Worm (Caenorhabditis elegans) whole organism, L3 larva: ENCODE data around the gene col-40.

ENCODE experiments used
- R02D3.7 ChIP-seq: fragments of 150-350 bp; optimal IDR thresholded peaks from 2 replicates; lab custom pipeline; 2014; ENCODE audit warnings: missing biosample characterization, missing genetic modification characterization
- aly-2 ChIP-seq: fragments of 150-350 bp; optimal IDR thresholded peaks from 2 replicates; lab custom pipeline; 2014; ENCODE audit warnings: missing biosample characterization, missing genetic modification characterization
- ama-1 ChIP-seq: fragments of 150-350 bp; optimal IDR thresholded peaks from 2 replicates; lab custom pipeline; 2018
- ceh-16 ChIP-seq: sonication (generic microtip); optimal IDR thresholded peaks from 2 replicates; lab custom pipeline; 2017; ENCODE audit warnings: missing biosample characterization, missing genetic modification characterization
- ceh-28 ChIP-seq: fragments of 150-350 bp; optimal IDR thresholded peaks from 2 replicates; lab custom pipeline; 2014; ENCODE audit warnings: missing biosample characterization, missing genetic modification reagents, missing genetic modification characterization
- ceh-82 ChIP-seq: fragments of 150-350 bp; optimal IDR thresholded peaks from 2 replicates; lab custom pipeline; 2014; ENCODE audit warnings: missing biosample characterization, missing genetic modification characterization
- ceh-9 ChIP-seq: sonication (generic microtip); optimal IDR thresholded peaks from 2 replicates; lab custom pipeline; 2018; ENCODE audit warnings: missing biosample characterization, missing genetic modification characterization
- egl-27 ChIP-seq: sonication (generic microtip); optimal IDR thresholded peaks from 4 replicates; lab custom pipeline; 2017; ENCODE audit warnings: missing biosample characterization, missing genetic modification reagents, missing genetic modification characterization
- egl-5 ChIP-seq: fragments of 150-350 bp; optimal IDR thresholded peaks from 2 replicates; lab custom pipeline; 2017; ENCODE audit warnings: missing biosample characterization, missing genetic modification reagents, missing genetic modification characterization, inconsistent platforms
- elt-2 ChIP-seq: sonication (generic microtip); optimal IDR thresholded peaks from 2 replicates; lab custom pipeline; 2016; ENCODE audit warnings: missing genetic modification reagents, mild to moderate bottlenecking, missing genetic modification characterization, missing compliant biosample characterization
- elt-3 ChIP-seq, 3 experiments: fragments of 150-350 bp in 1 of 3; sonication (generic microtip) in 2 of 3; optimal IDR thresholded peaks; 2 replicates in 2 of 3; 4 replicates in 1 of 3; lab custom pipeline; 2014 to 2017; ENCODE audit warnings: missing biosample characterization in 3 of 3, missing genetic modification characterization in 3 of 3
- fkh-10 ChIP-seq: sonication (generic microtip); optimal IDR thresholded peaks from 2 replicates; lab custom pipeline; 2017; ENCODE audit warnings: missing biosample characterization, missing genetic modification reagents, missing genetic modification characterization
- jun-1 ChIP-seq: fragments of 150-350 bp; optimal IDR thresholded peaks from 2 replicates; lab custom pipeline; 2014; ENCODE audit warnings: missing biosample characterization, missing genetic modification reagents, missing genetic modification characterization
- lin-15B ChIP-seq: fragments of 150-350 bp; optimal IDR thresholded peaks from 2 replicates; lab custom pipeline; 2014; ENCODE audit warnings: missing biosample characterization, missing genetic modification characterization
- lin-39 ChIP-seq: fragments of 150-350 bp; optimal IDR thresholded peaks from 2 replicates; lab custom pipeline; 2018; ENCODE audit warnings: missing biosample characterization, missing genetic modification reagents, missing genetic modification characterization
- lsy-12 ChIP-seq: sonication (generic microtip); optimal IDR thresholded peaks from 2 replicates; lab custom pipeline; 2016; ENCODE audit warnings: mild to moderate bottlenecking, missing genetic modification characterization, missing compliant biosample characterization
- mdl-1 ChIP-seq: fragments of 150-350 bp; optimal IDR thresholded peaks from 2 replicates; lab custom pipeline; 2014; ENCODE audit warnings: missing biosample characterization, missing genetic modification characterization
- nfya-1 ChIP-seq: sonication (generic microtip); optimal IDR thresholded peaks from 2 replicates; lab custom pipeline; 2017; ENCODE audit warnings: missing genetic modification characterization, mild to moderate bottlenecking, missing compliant biosample characterization, antibody characterized with exemption, moderate library complexity; ENCODE audit not compliant: insufficient read depth
- nhr-11 ChIP-seq: fragments of 150-350 bp; optimal IDR thresholded peaks from 2 replicates; lab custom pipeline; 2014; ENCODE audit warnings: missing biosample characterization, missing genetic modification characterization
- nhr-12 ChIP-seq: fragments of 150-350 bp; optimal IDR thresholded peaks from 2 replicates; lab custom pipeline; 2014; ENCODE audit warnings: missing biosample characterization, missing genetic modification characterization
- nhr-23 ChIP-seq: fragments of 150-350 bp; optimal IDR thresholded peaks from 2 replicates; lab custom pipeline; 2014; ENCODE audit warnings: missing biosample characterization, missing genetic modification reagents, missing genetic modification characterization
- nhr-237 ChIP-seq: fragments of 150-350 bp; optimal IDR thresholded peaks from 2 replicates; lab custom pipeline; 2014; ENCODE audit warnings: missing biosample characterization, missing genetic modification characterization
- nhr-25 ChIP-seq: sonication (generic microtip); optimal IDR thresholded peaks from 2 replicates; lab custom pipeline; 2017; ENCODE audit warnings: missing biosample characterization, missing genetic modification characterization
- nhr-43 ChIP-seq: sonication (generic microtip); optimal IDR thresholded peaks from 2 replicates; lab custom pipeline; 2016; ENCODE audit warnings: mild to moderate bottlenecking, missing genetic modification characterization, missing compliant biosample characterization; ENCODE audit not compliant: poor library complexity, severe bottlenecking
- nhr-67 ChIP-seq: fragments of 150-350 bp; optimal IDR thresholded peaks from 2 replicates; lab custom pipeline; 2014; ENCODE audit warnings: missing biosample characterization, missing genetic modification characterization
- pha-4 ChIP-seq: fragments of 150-350 bp; optimal IDR thresholded peaks from 2 replicates; lab custom pipeline; 2014; ENCODE audit warnings: missing biosample characterization, missing genetic modification reagents, missing genetic modification characterization
- pqm-1 ChIP-seq: fragments of 150-350 bp; optimal IDR thresholded peaks from 2 replicates; lab custom pipeline; 2017; ENCODE audit warnings: missing biosample characterization, missing genetic modification characterization, inconsistent platforms
- sea-2 ChIP-seq: fragments of 150-350 bp; sonication (generic microtip); optimal IDR thresholded peaks from 4 replicates; lab custom pipeline; 2014; ENCODE audit warnings: missing biosample characterization, missing genetic modification reagents, missing genetic modification characterization
- snpc-4 ChIP-seq: fragments of 150-350 bp; optimal IDR thresholded peaks from 2 replicates; lab custom pipeline; 2014; ENCODE audit warnings: missing biosample characterization, missing genetic modification characterization
- tbx-2 ChIP-seq: sonication (generic microtip); optimal IDR thresholded peaks from 2 replicates; lab custom pipeline; 2016; ENCODE audit warnings: mild to moderate bottlenecking, missing genetic modification characterization, missing compliant biosample characterization
- unc-39 ChIP-seq: sonication (generic microtip); optimal IDR thresholded peaks from 4 replicates; lab custom pipeline; 2017; ENCODE audit warnings: missing biosample characterization, missing genetic modification characterization
- unc-62 ChIP-seq: fragments of 150-350 bp; sonication (generic microtip); optimal IDR thresholded peaks from 4 replicates; lab custom pipeline; 2014; ENCODE audit warnings: missing biosample characterization, missing genetic modification reagents, missing genetic modification characterization

Gene col-40

ce11 chrII:1123208-1123607 lies 16.4 kb upstream of the col-40 start, which contains the start of the genes sut-1 and eri-3:
Gene sut-1 (minus strand): TSS chrII:1123265.
Gene eri-3 (plus strand): TSS chrII:1123534.
- TF ChIP-seq lin-39 (tag; lab: Kevin White, UChicago) (no peak), lin-15B (tag; lab: Kevin White, UChicago) (peak; percentile 17)
- TF ChIP-seq, all 47 proteins: peak for 1

ce11 chrII:1117992-1118729 lies 11.4 kb upstream of the col-40 start, which contains the start of gene lips-13:
Gene lips-13 (minus strand): TSS chrII:1118042.
- TF ChIP-seq jun-1 (tag; lab: Kevin White, UChicago), result no peak
- TF ChIP-seq ceh-9, result no peak
- TF ChIP-seq elt-3 (tag; optimal IDR thresholded peaks at IDR 0.05; lab: Kevin White, UChicago), result no peak
- TF ChIP-seq lsy-12 (tag; lab: Kevin White, UChicago), result no peak

- TF ChIP-seq unc-62 (no peak), nhr-67 (no peak), snpc-4 (tag; lab: Kevin White, UChicago) (peak; percentile 9), nfya-1 (no peak)
Measured at ce11 chrII:1116521-1116920, 9.8 kb upstream of the col-40 start.

ce11 chrII:1114133-1114532 lies 7.4 kb upstream of the col-40 start, which contains the start of gene lips-12:
Gene lips-12 (minus strand): TSS chrII:1114233.
- TF ChIP-seq egl-27 (no peak), aly-2 (no peak), pha-4 (tag; lab: Kevin White, UChicago) (no peak), nhr-12 (tag; lab: Kevin White, UChicago) (no peak), sea-2 (no peak), nhr-43 (no peak), snpc-4 (tag; lab: Kevin White, UChicago) (no peak), nhr-11 (tag; lab: Kevin White, UChicago) (no peak), fkh-10 (no peak), mdl-1 (tag; lab: Kevin White, UChicago) (no peak), pqm-1 (tag; lab: Kevin White, UChicago) (no peak)
- TF ChIP-seq, all 47 proteins: peak for 0

- TF ChIP-seq lin-39 (tag; lab: Kevin White, UChicago), result no peak
- TF ChIP-seq elt-2 (tag; lab: Kevin White, UChicago), result peak; percentile 19
Measured at ce11 chrII:1110901-1111300, 4.1 kb upstream of the col-40 start, which contains the start of gene lips-11. Gene lips-11 (minus strand): TSS chrII:1111001.

ce11 chrII:1105291-1105690 lies 1.5 kb downstream of the col-40 start:
- no peak for TF ChIP-seq ceh-82 (tag; lab: Kevin White, UChicago)
- TF ChIP-seq unc-39, result no peak
- no peak for TF ChIP-seq nhr-23 (tag; lab: Kevin White, UChicago)
- no peak for TF ChIP-seq nhr-25
- no peak for TF ChIP-seq ceh-16 (tag; lab: Kevin White, UChicago)
- TF ChIP-seq ceh-28 (tag; lab: Kevin White, UChicago), result no peak
- TF ChIP-seq nhr-237 (tag; lab: Kevin White, UChicago), result no peak
- TF ChIP-seq pha-4 (tag; lab: Kevin White, UChicago), result no peak
- TF ChIP-seq ama-1, result no peak
- no peak for TF ChIP-seq lin-15B (tag; lab: Kevin White, UChicago)
- no peak for TF ChIP-seq elt-2 (tag; lab: Kevin White, UChicago)
- no peak for TF ChIP-seq tbx-2 (tag; lab: Kevin White, UChicago)
- no peak for TF ChIP-seq ceh-9
- TF ChIP-seq snpc-4 (tag; lab: Kevin White, UChicago), result no peak
- TF ChIP-seq jun-1 (tag; lab: Kevin White, UChicago), result no peak

ce11 chrII:1104409-1104808 lies 2.4 kb downstream of the col-40 start, which contains the start of gene T13B5.9:
Gene T13B5.9 (minus strand): TSS chrII:1104509.
- no peak for TF ChIP-seq egl-5
- TF ChIP-seq snpc-4 (tag; lab: Kevin White, UChicago), result no peak
- TF ChIP-seq elt-3 (tag; optimal IDR thresholded peaks at IDR 0.05; lab: Kevin White, UChicago), result no peak
- no peak for TF ChIP-seq lin-15B (tag; lab: Kevin White, UChicago)
- TF ChIP-seq tbx-2 (tag; lab: Kevin White, UChicago), result no peak
- no peak for TF ChIP-seq elt-2 (tag; lab: Kevin White, UChicago)
- no peak for TF ChIP-seq R02D3.7
- no peak for TF ChIP-seq ceh-28 (tag; lab: Kevin White, UChicago)
- TF ChIP-seq, all 47 proteins: peak for 0
